Worm (Caenorhabditis elegans) whole organism, early embryonic: ENCODE data around the gene C31C9.7.

ENCODE experiments used
- ama-1 ChIP-seq: fragments of 150-350 bp; optimal IDR thresholded peaks from 2 replicates; lab custom pipeline; 2014
- ceh-13 ChIP-seq: fragments of 200-800 bp; sonication (Bioruptor generic); optimal IDR thresholded peaks from 2 replicates; lab custom pipeline; 2018; ENCODE audit warnings: mild to moderate bottlenecking, missing genetic modification characterization, missing compliant biosample characterization
- tbx-37 ChIP-seq: fragments of 200-800 bp; sonication (Bioruptor generic); conservative IDR thresholded peaks from 2 replicates; pipeline ENCODE4 v1.3.6; 2022; ENCODE audit warnings: missing genetic modification reagents, missing genetic modification characterization, missing compliant biosample characterization
- tra-4 ChIP-seq: sonication (generic microtip); optimal IDR thresholded peaks from 2 replicates; lab custom pipeline; 2017; ENCODE audit warnings: missing genetic modification characterization, missing compliant biosample characterization

DNA sequence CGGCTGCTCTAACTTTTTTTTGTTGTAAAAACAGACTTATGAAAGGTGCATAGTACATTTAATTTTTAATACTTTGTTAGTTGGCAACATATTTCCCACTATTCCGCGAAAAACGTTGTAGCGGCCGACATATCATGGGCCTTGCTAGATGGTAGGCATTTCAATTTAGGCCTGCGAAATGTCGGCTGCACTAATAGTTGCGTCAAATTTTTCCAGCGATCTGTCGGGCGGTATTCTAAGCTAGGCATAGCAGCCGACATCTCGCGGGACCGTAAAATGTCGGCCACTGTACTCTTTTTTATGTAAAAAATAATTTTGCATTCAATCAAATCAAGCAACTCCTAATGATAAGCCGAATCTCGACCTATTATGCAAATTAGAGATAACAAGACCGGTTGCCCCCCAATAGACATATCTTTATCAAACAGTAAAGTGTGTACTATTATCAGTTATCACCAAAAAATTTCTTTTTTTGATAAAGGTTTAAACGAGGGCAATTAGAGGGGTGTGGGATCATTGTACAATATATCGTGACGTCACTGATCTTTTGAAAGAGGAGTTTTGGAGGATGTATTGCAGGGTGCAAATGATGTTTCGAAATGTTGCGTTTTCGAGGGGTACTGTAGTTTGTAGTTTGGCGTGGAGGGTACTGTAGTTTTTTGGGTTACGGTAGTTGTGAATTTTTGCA, 3.8 kb upstream of the C31C9.7 start:
- no peak for TF ChIP-seq tbx-37
- TF ChIP-seq tra-4 (tag; lab: Kevin White, UChicago) = no peak
- TF ChIP-seq ama-1 = no peak
- no peak for TF ChIP-seq ceh-13 (GFP tag; lab: Kevin White, UChicago)
